Fruit fly (Drosophila melanogaster): Measurements from ENCODE around the gene Wnt4.

Wnt4 gene

DNA sequence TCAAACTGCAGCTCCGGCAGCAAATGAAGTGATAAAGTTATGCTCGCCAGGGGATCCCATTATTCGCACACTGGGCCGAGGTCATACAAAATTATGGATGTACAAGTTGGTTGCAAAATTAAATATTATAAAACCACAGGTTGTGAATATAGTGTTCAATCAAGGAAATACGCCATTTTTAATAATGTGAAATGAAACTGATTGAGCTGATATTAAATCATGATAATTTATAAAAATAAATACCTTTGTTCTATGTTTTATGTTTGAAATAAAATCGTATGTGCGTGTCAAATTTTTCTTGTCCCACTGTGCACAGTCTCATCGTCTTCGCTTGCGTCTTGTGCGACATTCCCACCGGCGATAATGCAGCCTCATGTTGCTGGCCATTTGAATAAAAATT lies 19.0 kb upstream of the Wnt4 start (continued):
- TF ChIP-seq tgo (GFP tag; IDR thresholded peaks at IDR 0.05) (peak; percentile 59; the same call in 2 of the 3 replicates), fd102C (GFP tag; optimal IDR thresholded peaks at IDR 0.05) (peak; percentile 73), CG3163 (GFP tag; optimal IDR thresholded peaks at IDR 0.05) (no peak), knrl (GFP tag; IDR thresholded peaks at IDR 0.05; ENCODE audit: partially characterized antibody) (no peak; the same call in 2 of the 3 replicates), CG3407 (GFP tag; optimal IDR thresholded peaks at IDR 0.05) (peak; percentile 63), hkb (optimal IDR thresholded peaks at IDR 0.05) (no peak), hkb (GFP tag; IDR thresholded peaks at IDR 0.05) (peak; percentile 81), CG16779 (GFP tag; IDR thresholded peaks at IDR 0.05) (no peak), Jarid2 (GFP tag; optimal IDR thresholded peaks at IDR 0.05) (peak; percentile 8), slou (GFP tag; optimal IDR thresholded peaks at IDR 0.05) (no peak), Ravus (GFP tag; IDR thresholded peaks at IDR 0.05) (no peak), ash1 (GFP tag; optimal IDR thresholded peaks at IDR 0.05) (no peak), chinmo (GFP tag; IDR thresholded peaks at IDR 0.05; ENCODE audit: partially characterized antibody) (no peak), jumu (GFP tag; optimal IDR thresholded peaks at IDR 0.05) (peak; percentile 44), danr (GFP tag; IDR thresholded peaks at IDR 0.05) (peak; percentile 41), ind (GFP tag; optimal IDR thresholded peaks at IDR 0.05) (peak; percentile 64), CG18011 (GFP tag; optimal IDR thresholded peaks at IDR 0.05) (no peak), Xrp1 (GFP tag; IDR thresholded peaks at IDR 0.05) (peak; percentile 92), scrt (GFP tag; optimal IDR thresholded peaks at IDR 0.05) (no peak), Drgx (GFP tag; IDR thresholded peaks at IDR 0.05) (peak; percentile 32; the same call in 1 of the 2 replicates), Gsc (GFP tag; IDR thresholded peaks at IDR 0.05) (peak; percentile 43; the same call in 1 of the 2 replicates), Vsx1 (GFP tag; optimal IDR thresholded peaks at IDR 0.05) (peak; percentile 34), CG9437 (GFP tag; optimal IDR thresholded peaks at IDR 0.05) (peak; percentile 43), ab (GFP tag; optimal IDR thresholded peaks at IDR 0.05) (no peak), Doc3 (GFP tag; IDR thresholded peaks at IDR 0.05; ENCODE audit: partially characterized antibody) (no peak), Optix (GFP tag; IDR thresholded peaks at IDR 0.05) (peak; percentile 42; the same call in 1 of the 3 replicates), gcm2 (GFP tag; optimal IDR thresholded peaks at IDR 0.05) (peak; percentile 19), cad (GFP tag; optimal IDR thresholded peaks at IDR 0.05) (no peak), CG2875 (GFP tag; optimal IDR thresholded peaks at IDR 0.05) (peak; percentile 86)

dm6 chr2L:7294964-7295363 lies 18.0 kb upstream of the Wnt4 start:
- TF ChIP-seq dati (GFP tag; IDR thresholded peaks at IDR 0.05) (no peak), CG1233 (GFP tag; optimal IDR thresholded peaks at IDR 0.05) (peak; percentile 36), stwl (tag; optimal IDR thresholded peaks at IDR 0.05) (no peak), CG6654 (GFP tag; optimal IDR thresholded peaks at IDR 0.05) (peak; percentile 5), Meics (GFP tag; optimal IDR thresholded peaks at IDR 0.05) (no peak), CG1024 (GFP tag; IDR thresholded peaks at IDR 0.05) (no peak), twi (tag; optimal IDR thresholded peaks at IDR 0.05) (no peak), jing (GFP tag; optimal IDR thresholded peaks at IDR 0.05) (no peak), CG13424 (tag; optimal IDR thresholded peaks at IDR 0.05) (peak; percentile 38), trem (tag; optimal IDR thresholded peaks at IDR 0.05) (peak; percentile 38), psq (GFP tag; optimal IDR thresholded peaks at IDR 0.05) (no peak), CG4360 (GFP tag; IDR thresholded peaks at IDR 0.05) (no peak), chn (GFP tag; optimal IDR thresholded peaks at IDR 0.05) (peak; percentile 50), Mad (GFP tag; optimal IDR thresholded peaks at IDR 0.05) (no peak), HLHmδ (GFP tag; optimal IDR thresholded peaks at IDR 0.05) (no peak), cad (GFP tag; optimal IDR thresholded peaks at IDR 0.05) (no peak), tgo (GFP tag; IDR thresholded peaks at IDR 0.05) (no peak), CG6813 (GFP tag; optimal IDR thresholded peaks at IDR 0.05) (no peak), gfzf (GFP tag; optimal IDR thresholded peaks at IDR 0.05) (no peak), row (GFP tag; IDR thresholded peaks at IDR 0.05) (peak; percentile 70), CG6683 (GFP tag; optimal IDR thresholded peaks at IDR 0.05) (no peak), Hey (tag; optimal IDR thresholded peaks at IDR 0.05) (no peak), CG4424 (GFP tag; optimal IDR thresholded peaks at IDR 0.05) (peak; percentile 59), CG10274 (GFP tag; optimal IDR thresholded peaks at IDR 0.05) (no peak), peb (GFP tag; IDR thresholded peaks at IDR 0.05) (0 out of 2 replicates have a peak, but pooled peaks have one; percentile 12), CG16779 (GFP tag; IDR thresholded peaks at IDR 0.05) (no peak)

Measured in whole organism, embryonic.